Worm (Caenorhabditis elegans): ENCODE results near the gene dgk-5.

ce11 chrII:6513357-6513756, 42.5 kb upstream of the dgk-5 start:
- TF ChIP-seq tbx-2 (tag; optimal IDR thresholded peaks at IDR 0.05) (no peak), lin-39 (tag; optimal IDR thresholded peaks at IDR 0.05) (no peak), nhr-76 (tag; optimal IDR thresholded peaks at IDR 0.05) (no peak), ztf-4 (tag; optimal IDR thresholded peaks at IDR 0.05) (no peak), snpc-4 (tag; optimal IDR thresholded peaks at IDR 0.05) (no peak), hmg-11 (tag; optimal IDR thresholded peaks at IDR 0.05) (no peak), nhr-12 (tag; optimal IDR thresholded peaks at IDR 0.05) (no peak), ama-1 (optimal IDR thresholded peaks at IDR 0.05) (no peak), ZK546.5 (tag; optimal IDR thresholded peaks at IDR 0.05) (no peak)
